Worm (Caenorhabditis elegans) whole organism, mixed stage, embryonic: Measurements from ENCODE around the gene rfc-1.
A peak's percentile ranks its signal among the peaks of the same experiment; 100 is the strongest.

Experiments
- M03D4.4 ChIP-seq: sonication (generic microtip); optimal IDR thresholded peaks from 2 replicates; lab custom pipeline; 2017; ENCODE audit warnings: mild to moderate bottlenecking, missing genetic modification characterization, missing compliant biosample characterization
- bed-3 ChIP-seq: fragments of 200-800 bp; sonication (Bioruptor generic); optimal IDR thresholded peaks from 3 replicates; lab custom pipeline; 2018; ENCODE audit warnings: mild to moderate bottlenecking, missing genetic modification characterization, moderate library complexity, missing compliant biosample characterization
- blmp-1 ChIP-seq: fragments of 150-350 bp; optimal IDR thresholded peaks from 2 replicates; lab custom pipeline; 2014; ENCODE audit warnings: missing biosample characterization, missing genetic modification characterization
- ceh-39 ChIP-seq: fragments of 150-350 bp; optimal IDR thresholded peaks from 2 replicates; lab custom pipeline; 2014; ENCODE audit warnings: missing biosample characterization, missing genetic modification characterization
- ceh-83 ChIP-seq: fragments of 200-800 bp; sonication (Bioruptor generic); optimal IDR thresholded peaks from 2 replicates; lab custom pipeline; 2018; ENCODE audit warnings: mild to moderate bottlenecking, missing genetic modification characterization, missing compliant biosample characterization
- ces-1 ChIP-seq: fragments of 150-350 bp; optimal IDR thresholded peaks from 2 replicates; lab custom pipeline; 2014; ENCODE audit warnings: missing biosample characterization, missing genetic modification reagents, missing genetic modification characterization
- cnd-1 ChIP-seq: fragments of 200-800 bp; sonication (Bioruptor generic); optimal IDR thresholded peaks from 2 replicates; lab custom pipeline; 2018; ENCODE audit warnings: mild to moderate bottlenecking, missing genetic modification characterization, missing compliant biosample characterization
- drap-1 ChIP-seq: fragments of 200-800 bp; sonication (Bioruptor generic); optimal IDR thresholded peaks from 3 replicates; lab custom pipeline; 2018; ENCODE audit warnings: mild to moderate bottlenecking, missing genetic modification characterization, missing compliant biosample characterization
- elt-1 ChIP-seq: sonication (generic microtip); optimal IDR thresholded peaks from 2 replicates; lab custom pipeline; 2017; ENCODE audit warnings: missing genetic modification characterization, mild to moderate bottlenecking, missing compliant biosample characterization, antibody characterized with exemption, moderate library complexity, borderline replicate concordance; ENCODE audit not compliant: insufficient read depth
- elt-3 ChIP-seq: fragments of 150-350 bp; optimal IDR thresholded peaks from 2 replicates; lab custom pipeline; 2014; ENCODE audit warnings: missing biosample characterization, missing genetic modification characterization
- hlh-1 ChIP-seq: fragments of 150-350 bp; optimal IDR thresholded peaks from 2 replicates; lab custom pipeline; 2014; ENCODE audit warnings: missing biosample characterization, missing genetic modification reagents, missing genetic modification characterization
- lin-13 ChIP-seq: fragments of 150-350 bp; optimal IDR thresholded peaks from 2 replicates; lab custom pipeline; 2014; ENCODE audit warnings: missing biosample characterization, missing genetic modification characterization
- lsy-2 ChIP-seq: fragments of 150-350 bp; optimal IDR thresholded peaks from 2 replicates; lab custom pipeline; 2014; ENCODE audit warnings: missing biosample characterization, missing genetic modification characterization
- mep-1 ChIP-seq: fragments of 150-350 bp; optimal IDR thresholded peaks from 2 replicates; lab custom pipeline; 2017; ENCODE audit warnings: missing biosample characterization, missing genetic modification reagents, missing genetic modification characterization, inconsistent platforms
- mls-2 ChIP-seq: sonication (generic microtip); optimal IDR thresholded peaks from 2 replicates; lab custom pipeline; 2016; ENCODE audit warnings: mild to moderate bottlenecking, missing genetic modification characterization, moderate library complexity, missing compliant biosample characterization
- nhr-28 ChIP-seq: fragments of 150-350 bp; optimal IDR thresholded peaks from 2 replicates; lab custom pipeline; 2014; ENCODE audit warnings: missing biosample characterization, missing genetic modification characterization
- nhr-76 ChIP-seq: sonication (generic microtip); optimal IDR thresholded peaks from 2 replicates; lab custom pipeline; 2017; ENCODE audit warnings: missing biosample characterization, missing genetic modification characterization
- pha-4 ChIP-seq: fragments of 150-350 bp; optimal IDR thresholded peaks from 2 replicates; lab custom pipeline; 2018; ENCODE audit warnings: missing biosample characterization, missing genetic modification reagents, missing genetic modification characterization
- sem-2 ChIP-seq: fragments of 200-800 bp; sonication (Bioruptor generic); optimal IDR thresholded peaks from 2 replicates; lab custom pipeline; 2018; ENCODE audit warnings: mild to moderate bottlenecking, missing genetic modification characterization, missing compliant biosample characterization
- sptf-1 ChIP-seq: sonication (generic microtip); optimal IDR thresholded peaks from 2 replicates; lab custom pipeline; 2017; ENCODE audit warnings: mild to moderate bottlenecking, missing genetic modification characterization, moderate library complexity, missing compliant biosample characterization
- tbx-8 ChIP-seq: fragments of 200-800 bp; sonication (Bioruptor generic); optimal IDR thresholded peaks from 2 replicates; lab custom pipeline; 2018; ENCODE audit warnings: mild to moderate bottlenecking, missing genetic modification characterization, moderate library complexity, missing compliant biosample characterization
- unc-120 ChIP-seq: sonication (generic microtip); optimal IDR thresholded peaks from 2 replicates; lab custom pipeline; 2017; ENCODE audit warnings: missing genetic modification characterization, missing compliant biosample characterization; ENCODE audit not compliant: poor library complexity, severe bottlenecking
- unc-62 ChIP-seq: fragments of 150-350 bp; optimal IDR thresholded peaks from 2 replicates; lab custom pipeline; 2014; ENCODE audit warnings: missing biosample characterization, missing genetic modification reagents, missing genetic modification characterization

Gene rfc-1

DNA sequence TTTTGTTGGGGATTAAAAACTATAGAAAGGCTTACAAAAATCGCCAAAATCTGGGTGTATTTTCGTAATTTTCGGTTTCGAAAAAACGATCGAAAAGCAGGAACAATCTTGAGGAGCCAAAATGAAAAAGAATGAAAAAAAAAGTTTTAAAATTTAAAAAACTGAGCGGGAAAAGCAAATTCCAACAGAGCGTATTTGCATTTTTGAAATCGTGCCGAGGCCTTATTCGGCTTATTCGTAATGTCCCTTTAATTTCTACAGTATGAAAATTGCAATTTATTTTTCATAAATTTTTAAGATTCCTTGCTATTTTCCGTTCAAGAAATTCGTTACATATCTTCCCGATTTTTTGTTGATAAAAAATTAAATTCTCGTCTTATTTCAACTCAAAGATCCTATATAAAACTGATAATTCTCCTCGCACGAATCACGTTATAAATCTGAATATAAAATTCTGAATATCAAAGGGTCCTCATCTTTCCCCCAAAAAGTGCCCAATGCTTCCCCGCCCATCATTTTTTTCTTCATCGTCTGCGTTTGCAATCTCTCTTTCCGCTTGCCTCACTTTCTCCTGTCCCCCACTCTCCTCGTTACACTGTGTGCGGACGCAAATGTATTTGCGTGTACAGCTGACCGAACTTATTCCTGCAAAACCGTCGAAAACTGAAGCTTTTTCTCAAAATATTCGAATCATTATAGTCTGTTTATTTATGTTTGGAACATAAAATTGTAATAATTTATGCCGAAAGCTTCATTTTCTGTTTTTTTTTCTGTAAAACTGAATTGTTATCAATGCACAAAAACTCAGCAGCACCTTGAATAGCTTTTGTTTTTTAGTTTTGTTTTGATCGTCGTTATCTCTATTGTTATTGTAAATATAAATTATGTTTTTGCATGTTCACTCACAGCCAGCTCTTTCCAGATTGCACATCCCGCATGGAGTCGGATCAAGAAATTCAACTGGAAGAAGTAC, at the start of gene rfc-1, which contains the start of gene pmp-3:
TSS of gene rfc-1 (minus strand) at position 163 of the 973 bp plus-strand sequence.
TSS of gene pmp-3 (plus strand) at position 923 of the 973 bp plus-strand sequence.
- TF ChIP-seq tbx-8 (GFP tag; lab: Kevin White, UChicago) (no peak), blmp-1 (tag; lab: Kevin White, UChicago) (peak; percentile 52), unc-120 (no peak), elt-3 (tag; lab: Kevin White, UChicago) (no peak), ceh-83 (GFP tag; lab: Kevin White, UChicago) (no peak), bed-3 (no peak), pha-4 (tag; lab: Kevin White, UChicago) (no peak), hlh-1 (peak; percentile 0), lin-13 (no peak), unc-62 (GFP tag; lab: Kevin White, UChicago) (peak; percentile 41), sem-2 (GFP tag; lab: Kevin White, UChicago) (no peak)
- TF ChIP-seq, all 35 proteins: peak for 3

DNA sequence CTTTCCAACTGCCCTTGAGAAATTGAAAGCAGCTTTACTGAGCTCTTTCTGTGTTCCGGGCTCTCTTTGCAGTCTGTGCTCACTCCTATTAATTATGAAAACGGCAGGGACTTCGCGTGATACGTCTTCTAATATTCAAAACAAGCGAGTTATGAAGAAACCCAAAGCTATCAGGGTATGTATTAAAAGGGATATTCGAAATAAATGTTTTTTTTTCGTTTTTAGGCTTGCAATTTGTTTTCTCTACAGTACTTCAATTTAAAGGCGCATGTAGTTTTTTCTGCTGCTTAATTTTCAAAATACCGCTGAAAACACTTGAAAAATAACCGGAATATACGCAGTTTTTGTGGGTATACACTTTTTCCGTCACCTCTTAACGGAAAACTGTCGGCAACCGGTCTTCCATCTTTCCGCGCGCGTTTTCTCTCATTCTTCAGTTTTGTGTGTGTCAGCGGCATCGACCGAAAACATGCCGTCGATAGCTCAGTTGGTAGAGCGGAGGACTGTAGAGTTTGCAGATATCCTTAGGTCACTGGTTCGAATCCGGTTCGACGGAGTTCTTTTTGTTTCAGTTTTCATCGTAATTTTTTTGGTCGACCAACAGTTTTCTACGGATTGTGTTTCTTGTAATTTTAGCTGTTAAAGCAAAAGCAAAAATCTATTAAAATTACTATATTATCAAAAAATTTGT, 43.4 kb upstream of the rfc-1 start, which contains the start of gene gasr-8:
TSS of gene gasr-8 (plus strand) at position 51 of the 691 bp plus-strand sequence.
- peak; percentile 6 for TF ChIP-seq mep-1
- TF ChIP-seq ces-1 (GFP tag; lab: Kevin White, UChicago) = no peak
- TF ChIP-seq sem-2 (GFP tag; lab: Kevin White, UChicago) = peak; percentile 51
- TF ChIP-seq sptf-1 (tag; lab: Kevin White, UChicago) = peak; percentile 6
- TF ChIP-seq blmp-1 (tag; lab: Kevin White, UChicago) = no peak
- TF ChIP-seq M03D4.4 (tag; lab: Kevin White, UChicago) = peak; percentile 54
- TF ChIP-seq tbx-8 (GFP tag; lab: Kevin White, UChicago) = peak; percentile 54
- TF ChIP-seq mls-2 (tag; lab: Kevin White, UChicago) = no peak
- TF ChIP-seq elt-1 = peak; percentile 8
- peak; percentile 88 for TF ChIP-seq drap-1 (GFP tag; lab: Kevin White, UChicago)
- TF ChIP-seq bed-3 = peak; percentile 44
- peak; percentile 75 for TF ChIP-seq cnd-1
- TF ChIP-seq ceh-83 (GFP tag; lab: Kevin White, UChicago) = peak; percentile 85
- TF ChIP-seq nhr-28 (tag; lab: Kevin White, UChicago) = no peak
- peak; percentile 7 for TF ChIP-seq lsy-2
- TF ChIP-seq, all 35 proteins: peak for 11

DNA sequence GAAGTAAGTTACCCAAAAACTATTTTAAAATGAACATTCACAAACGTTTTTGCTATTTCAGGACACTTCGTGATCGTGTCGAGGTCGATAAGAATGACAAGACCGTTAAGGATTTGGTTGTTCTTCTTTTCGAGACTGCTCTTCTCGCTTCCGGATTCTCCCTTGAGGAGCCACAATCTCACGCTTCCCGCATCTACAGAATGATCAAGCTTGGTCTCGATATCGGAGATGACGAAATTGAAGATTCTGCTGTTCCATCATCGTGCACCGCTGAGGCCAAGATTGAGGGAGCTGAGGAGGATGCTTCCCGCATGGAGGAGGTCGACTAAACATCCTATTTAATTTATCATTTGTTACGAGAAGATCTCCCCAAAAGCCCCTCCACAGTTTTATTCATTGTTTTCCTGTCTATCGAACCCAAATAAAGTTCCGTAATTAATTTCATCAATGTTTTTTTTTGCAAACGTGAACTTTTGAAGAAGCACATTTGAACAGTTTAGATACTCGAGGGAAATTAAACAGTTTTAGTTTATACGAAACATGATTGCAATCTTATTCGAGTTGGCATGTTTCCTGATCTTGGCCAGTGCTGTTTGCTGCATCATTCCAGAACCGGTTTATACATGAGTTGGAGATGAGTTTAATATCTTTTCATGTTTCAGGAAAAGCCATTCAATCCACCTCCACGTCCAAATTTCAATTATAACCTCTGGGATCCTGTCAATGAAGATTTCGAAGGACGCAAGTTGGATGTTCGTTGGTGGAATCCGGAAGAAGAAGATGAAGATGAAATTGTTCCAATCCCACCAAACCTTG, 42.5 kb upstream of the rfc-1 start, which contains the start of gene C47E8.11:
TSS of gene C47E8.11 (plus strand) at position 520 of the 816 bp plus-strand sequence.
- TF ChIP-seq unc-62 (GFP tag; lab: Kevin White, UChicago) (no peak), sem-2 (GFP tag; lab: Kevin White, UChicago) (no peak), nhr-76 (tag; lab: Kevin White, UChicago) (no peak), ceh-39 (tag; lab: Kevin White, UChicago) (no peak)

DNA sequence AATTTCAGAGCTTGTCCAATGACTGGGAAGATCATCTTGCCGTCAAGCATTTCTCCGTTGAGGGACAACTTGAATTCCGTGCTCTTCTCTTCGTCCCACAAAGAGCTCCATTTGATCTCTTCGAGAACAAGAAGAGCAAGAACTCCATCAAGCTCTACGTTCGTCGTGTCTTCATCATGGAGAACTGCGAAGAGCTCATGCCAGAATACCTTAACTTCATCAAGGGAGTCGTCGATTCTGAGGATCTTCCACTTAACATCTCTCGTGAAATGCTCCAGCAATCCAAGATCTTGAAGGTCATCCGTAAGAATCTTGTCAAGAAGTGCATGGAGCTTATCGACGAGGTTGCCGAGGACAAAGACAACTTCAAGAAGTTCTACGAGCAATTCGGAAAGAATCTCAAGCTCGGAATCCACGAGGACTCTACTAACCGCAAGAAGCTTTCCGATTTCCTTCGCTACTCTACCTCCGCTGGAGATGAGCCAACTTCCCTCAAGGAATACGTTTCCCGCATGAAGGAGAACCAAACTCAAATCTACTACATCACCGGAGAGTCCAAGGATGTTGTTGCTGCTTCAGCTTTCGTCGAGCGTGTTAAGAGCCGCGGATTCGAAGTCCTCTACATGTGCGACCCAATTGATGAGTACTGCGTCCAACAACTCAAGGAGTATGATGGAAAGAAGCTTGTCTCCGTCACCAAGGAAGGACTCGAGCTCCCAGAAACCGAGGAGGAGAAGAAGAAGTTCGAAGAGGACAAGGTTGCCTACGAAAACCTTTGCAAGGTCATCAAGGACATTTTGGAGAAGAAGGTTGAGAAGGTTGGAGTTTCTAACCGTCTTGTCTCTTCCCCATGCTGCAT, 41.6 kb upstream of the rfc-1 start:
- TF ChIP-seq cnd-1 (peak; percentile 20), nhr-76 (tag; lab: Kevin White, UChicago) (no peak)
